Worm (Caenorhabditis elegans): ENCODE results near the gene F19B10.13.

The F19B10.13 gene

DNA sequence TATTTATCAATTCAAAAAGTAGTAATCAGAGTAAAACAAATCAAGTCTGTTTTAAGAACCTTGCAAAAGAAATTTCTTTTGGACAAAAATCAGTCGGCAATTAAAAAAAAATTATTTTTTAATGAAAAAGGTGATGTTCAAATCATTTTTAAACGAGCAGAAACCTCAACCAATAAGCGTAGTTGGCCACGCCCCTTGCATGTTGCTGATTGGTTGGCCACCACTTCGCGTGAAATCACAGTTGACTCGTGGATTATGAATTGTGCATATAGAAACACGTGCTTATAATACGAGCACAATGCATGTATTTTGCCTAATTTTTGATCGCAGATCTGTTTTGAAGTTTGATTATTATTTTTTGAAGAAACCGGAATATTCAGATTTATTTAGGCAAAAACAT, 3.1 kb downstream of the F19B10.13 start:
- TF ChIP-seq nfya-1 (tag; optimal IDR thresholded peaks at IDR 0.05; ENCODE audit: insufficient read depth) (peak; percentile 55), R02D3.7 (tag; optimal IDR thresholded peaks at IDR 0.05) (no peak)

- TF ChIP-seq ztf-4 (tag; optimal IDR thresholded peaks at IDR 0.05), result no peak
- TF ChIP-seq ztf-11 (tag; optimal IDR thresholded peaks at IDR 0.05), result no peak
Observed at ce11 chrII:3669315-3669714, 7.2 kb downstream of the F19B10.13 start, which contains the start of gene srx-97. Gene srx-97, minus strand, starts transcription at chrII:3669415.

DNA sequence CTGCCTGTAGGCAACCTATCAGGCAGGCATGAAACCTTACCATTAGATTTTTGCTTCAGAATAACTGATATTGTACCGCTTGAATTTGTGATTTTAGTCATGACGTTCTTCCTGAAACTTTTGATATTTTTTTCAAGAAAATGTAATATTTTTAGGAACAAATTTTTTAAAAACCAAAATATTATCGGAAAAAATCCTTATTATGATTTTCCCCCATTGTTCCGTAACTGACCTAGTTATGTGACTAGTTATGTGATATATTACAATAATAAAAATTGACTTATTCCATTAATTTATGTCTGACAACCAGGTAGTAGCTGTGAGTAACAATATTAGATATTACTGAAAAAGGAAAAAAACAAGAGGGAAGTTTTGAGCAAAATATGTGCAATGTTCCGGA, 8.9 kb downstream of the F19B10.13 start, which contains the start of gene srx-98:
srx-98 (minus strand) TSS at position 101 of the 400 bp plus-strand sequence.
- TF ChIP-seq nhr-237 (tag; optimal IDR thresholded peaks at IDR 0.05), result no peak

ce11 chrII:3673493-3673892, 11.4 kb downstream of the F19B10.13 start, which contains the start of gene sea-1:
Gene sea-1, minus strand, starts transcription at chrII:3673593.
- TF ChIP-seq daf-12 (tag; optimal IDR thresholded peaks at IDR 0.05), result no peak
- TF ChIP-seq snpc-4 (tag; optimal IDR thresholded peaks at IDR 0.05), result no peak
- TF ChIP-seq zag-1 (tag; optimal IDR thresholded peaks at IDR 0.05), result no peak
- TF ChIP-seq lin-15B (tag; optimal IDR thresholded peaks at IDR 0.05), result no peak
- TF ChIP-seq ztf-4 (tag; optimal IDR thresholded peaks at IDR 0.05), result no peak
- TF ChIP-seq jun-1 (tag; optimal IDR thresholded peaks at IDR 0.05), result no peak
- no peak for TF ChIP-seq nhr-67 (tag; optimal IDR thresholded peaks at IDR 0.05)
- TF ChIP-seq lin-39 (tag; optimal IDR thresholded peaks at IDR 0.05), result no peak

- no peak for TF ChIP-seq fkh-2 (tag; optimal IDR thresholded peaks at IDR 0.05)
- TF ChIP-seq aly-2 (tag; optimal IDR thresholded peaks at IDR 0.05), result no peak
- no peak for TF ChIP-seq hmg-11 (tag; optimal IDR thresholded peaks at IDR 0.05)
- TF ChIP-seq nhr-25 (tag; optimal IDR thresholded peaks at IDR 0.05), result no peak
- no peak for TF ChIP-seq nhr-237 (tag; optimal IDR thresholded peaks at IDR 0.05)
- TF ChIP-seq nhr-28 (tag; optimal IDR thresholded peaks at IDR 0.05), result no peak
- no peak for TF ChIP-seq nhr-76 (tag; optimal IDR thresholded peaks at IDR 0.05)
- no peak for TF ChIP-seq nhr-12 (tag; optimal IDR thresholded peaks at IDR 0.05)
- no peak for TF ChIP-seq ztf-4 (tag; optimal IDR thresholded peaks at IDR 0.05)
- TF ChIP-seq elt-2 (tag; optimal IDR thresholded peaks at IDR 0.05), result no peak
- no peak for TF ChIP-seq eor-1 (tag; optimal IDR thresholded peaks at IDR 0.05)
- TF ChIP-seq elt-3 (tag; optimal IDR thresholded peaks at IDR 0.05), result no peak
- TF ChIP-seq lsy-12 (tag; optimal IDR thresholded peaks at IDR 0.05), result no peak
- TF ChIP-seq pha-4 (tag; optimal IDR thresholded peaks at IDR 0.05), result no peak
- no peak for TF ChIP-seq daf-12 (tag; optimal IDR thresholded peaks at IDR 0.05)
- TF ChIP-seq ama-1 (optimal IDR thresholded peaks at IDR 0.05), result no peak
- no peak for TF ChIP-seq egl-27 (tag; optimal IDR thresholded peaks at IDR 0.05)
Observed at ce11 chrII:3675176-3675575, 13.1 kb downstream of the F19B10.13 start, which contains the start of gene F19B10.2. Gene F19B10.2, plus strand, starts transcription at chrII:3675476.

ce11 chrII:3678978-3679377, 16.9 kb downstream of the F19B10.13 start:
- no peak for TF ChIP-seq nhr-28 (tag; optimal IDR thresholded peaks at IDR 0.05)
- no peak for TF ChIP-seq pqm-1 (tag; optimal IDR thresholded peaks at IDR 0.05)
- TF ChIP-seq nhr-23 (tag; optimal IDR thresholded peaks at IDR 0.05), result no peak
- no peak for TF ChIP-seq lin-15B (tag; optimal IDR thresholded peaks at IDR 0.05)
- TF ChIP-seq pha-4 (tag; optimal IDR thresholded peaks at IDR 0.05), result no peak
- TF ChIP-seq ceh-16 (tag; optimal IDR thresholded peaks at IDR 0.05), result no peak
- no peak for TF ChIP-seq unc-62 (GFP tag; optimal IDR thresholded peaks at IDR 0.05)
- TF ChIP-seq jun-1 (tag; optimal IDR thresholded peaks at IDR 0.05), result no peak
- no peak for TF ChIP-seq lin-39 (tag; optimal IDR thresholded peaks at IDR 0.05)
- no peak for TF ChIP-seq lsy-12 (tag; optimal IDR thresholded peaks at IDR 0.05)
- no peak for TF ChIP-seq ama-1 (optimal IDR thresholded peaks at IDR 0.05)

DNA sequence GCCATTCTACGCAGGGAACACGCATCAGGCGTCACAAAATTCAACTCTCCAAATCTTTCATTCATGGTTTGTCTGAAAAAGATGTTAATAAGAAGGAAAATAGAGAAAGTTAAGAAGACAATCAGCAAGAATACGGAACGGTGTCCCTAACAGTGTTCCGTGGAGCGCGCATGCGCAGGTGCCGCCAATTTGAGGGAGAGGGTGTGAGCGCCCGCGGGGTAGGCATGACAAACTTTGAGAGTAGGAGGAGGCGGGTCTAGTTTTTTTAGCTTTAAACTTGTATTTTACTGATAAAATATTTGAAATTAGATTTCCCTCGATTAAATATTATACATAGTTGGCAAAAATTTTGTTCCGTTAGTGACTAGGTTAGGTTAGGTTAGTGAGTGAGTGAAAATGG, 18.3 kb downstream of the F19B10.13 start:
- no peak for TF ChIP-seq egl-5 (tag; optimal IDR thresholded peaks at IDR 0.05)
- TF ChIP-seq R02D3.7 (tag; optimal IDR thresholded peaks at IDR 0.05), result no peak
- no peak for TF ChIP-seq hmg-11 (tag; optimal IDR thresholded peaks at IDR 0.05)
- TF ChIP-seq tbx-2 (tag; optimal IDR thresholded peaks at IDR 0.05), result no peak

Measured in whole organism, L3 larva.